Fruit fly (Drosophila melanogaster) whole organism, adult: Measurements from ENCODE around the gene tho2.
A peak's percentile ranks its signal among the peaks of the same experiment; 100 is the strongest.

Source experiments
- CG11617 ChIP-seq: fragments of 200-800 bp; sonication (Bioruptor generic); optimal IDR thresholded peaks from 2 replicates; lab custom pipeline; 2017; ENCODE audit warnings: mild to moderate bottlenecking, missing biosample characterization, missing genetic modification reagents, missing genetic modification characterization
- CG12768 ChIP-seq: fragments of 200-800 bp; sonication (Bioruptor generic); optimal IDR thresholded peaks from 2 replicates; lab custom pipeline; 2017; ENCODE audit warnings: missing biosample characterization, missing genetic modification characterization, mild to moderate bottlenecking, moderate library complexity, missing genetic modification reagents
- CG14711 ChIP-seq: fragments of 200-800 bp; sonication (Bioruptor generic); optimal IDR thresholded peaks from 2 replicates; lab custom pipeline; 2018; ENCODE audit warnings: missing biosample characterization, mild to moderate bottlenecking, missing genetic modification characterization, moderate library complexity
- CG1620 ChIP-seq: fragments of 200-800 bp; sonication (Bioruptor generic); optimal IDR thresholded peaks from 2 replicates; lab custom pipeline; 2016; ENCODE audit warnings: missing biosample characterization, missing genetic modification characterization
- CG33017 ChIP-seq: fragments of 200-800 bp; sonication (Bioruptor generic); optimal IDR thresholded peaks from 2 replicates; lab custom pipeline; 2018; ENCODE audit warnings: missing biosample characterization, mild to moderate bottlenecking, missing genetic modification characterization, moderate library complexity
- CG5204 ChIP-seq: fragments of 200-800 bp; sonication (Bioruptor generic); optimal IDR thresholded peaks from 2 replicates; lab custom pipeline; 2016; ENCODE audit warnings: missing biosample characterization, missing genetic modification characterization
- CG7045 ChIP-seq: fragments of 200-800 bp; sonication (Bioruptor generic); optimal IDR thresholded peaks from 2 replicates; lab custom pipeline; 2017; ENCODE audit warnings: missing biosample characterization, mild to moderate bottlenecking, missing genetic modification characterization
- CG7101 ChIP-seq: fragments of 200-800 bp; sonication (Bioruptor generic); optimal IDR thresholded peaks from 2 replicates; lab custom pipeline; 2018; ENCODE audit warnings: missing biosample characterization, mild to moderate bottlenecking, missing genetic modification characterization, moderate library complexity
- Clk ChIP-seq: fragments of 200-800 bp; sonication (Bioruptor generic); optimal IDR thresholded peaks from 2 replicates; lab custom pipeline; 2017; ENCODE audit warnings: missing biosample characterization, missing genetic modification characterization
- Crg-1 ChIP-seq: fragments of 200-800 bp; sonication (Bioruptor generic); optimal IDR thresholded peaks from 2 replicates; lab custom pipeline; 2016; ENCODE audit warnings: missing biosample characterization, missing genetic modification characterization
- Hr96 ChIP-seq: fragments of 200-800 bp; sonication (Bioruptor generic); optimal IDR thresholded peaks from 2 replicates; lab custom pipeline; 2016; ENCODE audit warnings: missing biosample characterization, missing genetic modification characterization
- Mnt ChIP-seq: fragments of 200-800 bp; sonication (Bioruptor generic); optimal IDR thresholded peaks from 2 replicates; lab custom pipeline; 2016; ENCODE audit warnings: missing biosample characterization, mild to moderate bottlenecking, missing genetic modification characterization
- bab1 ChIP-seq: fragments of 200-800 bp; sonication (Bioruptor generic); optimal IDR thresholded peaks from 3 replicates; lab custom pipeline; 2019; ENCODE audit warnings: missing biosample characterization, mild to moderate bottlenecking, missing genetic modification characterization, moderate library complexity
- cic ChIP-seq: fragments of 200-800 bp; sonication (Bioruptor generic); optimal IDR thresholded peaks from 2 replicates; lab custom pipeline; 2017; ENCODE audit warnings: missing biosample characterization, mild to moderate bottlenecking, missing genetic modification characterization, moderate library complexity
- cnc ChIP-seq, 2 experiments: fragments of >200 bp; optimal IDR thresholded peaks; 2 replicates each; lab custom pipeline; 2017
- kay ChIP-seq: fragments of 200-800 bp; sonication (Bioruptor generic); peaks from one replicate; lab custom pipeline; 2016; ENCODE audit warnings: missing biosample characterization, missing genetic modification characterization, borderline replicate concordance
- ovo ChIP-seq: fragments of 200-800 bp; sonication (Bioruptor generic); optimal IDR thresholded peaks from 2 replicates; lab custom pipeline; 2016; ENCODE audit warnings: missing biosample characterization, missing genetic modification characterization
- pad ChIP-seq: fragments of 200-800 bp; sonication (Bioruptor generic); optimal IDR thresholded peaks from 3 replicates; lab custom pipeline; 2017; ENCODE audit warnings: missing biosample characterization, missing genetic modification characterization, mild to moderate bottlenecking, moderate library complexity, missing genetic modification reagents
- tj ChIP-seq: fragments of 200-800 bp; sonication (Bioruptor generic); optimal IDR thresholded peaks from 3 replicates; lab custom pipeline; 2017; ENCODE audit warnings: missing biosample characterization, mild to moderate bottlenecking, missing genetic modification characterization, moderate library complexity
- toe ChIP-seq: fragments of 200-800 bp; sonication (Bioruptor generic); optimal IDR thresholded peaks from 2 replicates; lab custom pipeline; 2016; ENCODE audit warnings: missing biosample characterization, missing genetic modification characterization

The tho2 gene

dm6 chr2L:2181971-2182643 is 37.1 kb upstream of the tho2 start:
- TF ChIP-seq tj (no peak), toe (GFP tag; lab: Kevin White, UChicago) (no peak), CG7045 (GFP tag; lab: Kevin White, UChicago) (no peak), Hr96 (GFP tag; lab: Kevin White, UChicago) (no peak), pad (GFP tag; lab: Kevin White, UChicago) (no peak), bab1 (GFP tag; lab: Kevin White, UChicago) (no peak)

dm6 chr2L:2180665-2181064 is 35.7 kb upstream of the tho2 start:
- TF ChIP-seq pad (GFP tag; lab: Kevin White, UChicago) (no peak), CG14711 (tag; lab: Kevin White, UChicago) (no peak)

dm6 chr2L:2180120-2180539 is 35.1 kb upstream of the tho2 start:
- TF ChIP-seq CG33017 (peak; percentile 14), CG7045 (GFP tag; lab: Kevin White, UChicago) (peak; percentile 25), Crg-1 (GFP tag; lab: Kevin White, UChicago) (no peak), toe (GFP tag; lab: Kevin White, UChicago) (peak; percentile 14), tj (peak; percentile 2), CG7101 (tag; lab: Kevin White, UChicago) (peak; percentile 41), CG14711 (tag; lab: Kevin White, UChicago) (peak; percentile 33), cnc (optimal IDR thresholded peaks at IDR 0.05; lab: Kevin White, UChicago) (no peak), Hr96 (GFP tag; lab: Kevin White, UChicago) (peak; percentile 10), CG1620 (GFP tag; lab: Kevin White, UChicago) (no peak), kay (GFP tag; lab: Kevin White, UChicago) (no peak), CG11617 (GFP tag; lab: Kevin White, UChicago) (no peak), Mnt (GFP tag; lab: Kevin White, UChicago) (no peak), bab1 (GFP tag; lab: Kevin White, UChicago) (no peak), cic (GFP tag; lab: Kevin White, UChicago) (no peak)

dm6 chr2L:2179366-2179765 is 34.4 kb upstream of the tho2 start:
- TF ChIP-seq cic (GFP tag; lab: Kevin White, UChicago) (peak; percentile 2), Mnt (GFP tag; lab: Kevin White, UChicago) (no peak), toe (GFP tag; lab: Kevin White, UChicago) (no peak)

dm6 chr2L:2178810-2179143 is 33.8 kb upstream of the tho2 start:
- TF ChIP-seq CG33017, result no peak

- peak; percentile 35 for TF ChIP-seq ovo (GFP tag; lab: Kevin White, UChicago)
- TF ChIP-seq Mnt (GFP tag; lab: Kevin White, UChicago), result peak; percentile 73
- peak; percentile 48 for TF ChIP-seq bab1 (GFP tag; lab: Kevin White, UChicago)
- TF ChIP-seq Crg-1 (GFP tag; lab: Kevin White, UChicago), result peak; percentile 63
- peak; percentile 38 for TF ChIP-seq kay (GFP tag; lab: Kevin White, UChicago)
- TF ChIP-seq tj, result peak; percentile 84
- no peak for TF ChIP-seq CG1620 (GFP tag; lab: Kevin White, UChicago)
- TF ChIP-seq CG5204 (GFP tag; lab: Kevin White, UChicago), result peak; percentile 35
- no peak for TF ChIP-seq CG33017
- peak; percentile 54 for TF ChIP-seq Hr96 (GFP tag; lab: Kevin White, UChicago)
- TF ChIP-seq toe (GFP tag; lab: Kevin White, UChicago), result peak; percentile 13
- TF ChIP-seq CG7045 (GFP tag; lab: Kevin White, UChicago), result peak; percentile 27
- peak; percentile 15 for TF ChIP-seq CG14711 (tag; lab: Kevin White, UChicago)
- peak; percentile 60 for TF ChIP-seq CG12768
- TF ChIP-seq Clk (GFP tag; lab: Kevin White, UChicago), result peak; percentile 31
- TF ChIP-seq cic (GFP tag; lab: Kevin White, UChicago), result peak; percentile 77
- peak; percentile 53 for TF ChIP-seq pad (GFP tag; lab: Kevin White, UChicago)
- no peak for TF ChIP-seq cnc (optimal IDR thresholded peaks at IDR 0.05; lab: Kevin White, UChicago)
- peak; percentile 62 for TF ChIP-seq CG7101 (tag; lab: Kevin White, UChicago)
- peak; percentile 80 for TF ChIP-seq CG11617 (GFP tag; lab: Kevin White, UChicago)
Observed at dm6 chr2L:2177969-2178809, 33.2 kb upstream of the tho2 start, which contains the start of gene aop. TSS of gene aop (minus strand) at chr2L:2178754.
